Worm (Caenorhabditis elegans) whole organism, L4 larva: Measurements from ENCODE around the gene srbc-1.

Source experiments
- F10B5.3 ChIP-seq: sonication (generic microtip); optimal IDR thresholded peaks from 2 replicates; lab custom pipeline; 2016; ENCODE audit warnings: mild to moderate bottlenecking, missing genetic modification characterization, missing compliant biosample characterization
- F37D6.2 ChIP-seq: sonication (generic microtip); optimal IDR thresholded peaks from 2 replicates; lab custom pipeline; 2016; ENCODE audit warnings: mild to moderate bottlenecking, missing genetic modification characterization, missing compliant biosample characterization
- T26A8.4 ChIP-seq: fragments of 200-800 bp; sonication (Bioruptor generic); IDR thresholded peaks from 2 replicates; pipeline ENCODE4 v1.3.6; 2022; ENCODE audit warnings: missing genetic modification characterization, missing compliant biosample characterization
- Y48G9A.11 ChIP-seq: fragments of 200-800 bp; sonication (Bioruptor generic); IDR thresholded peaks from 2 replicates; pipeline ENCODE4 v1.3.6; 2022; ENCODE audit warnings: missing genetic modification reagents, missing genetic modification characterization, missing compliant biosample characterization
- aha-1 ChIP-seq: fragments of 150-350 bp; peaks from one replicate; lab custom pipeline; 2014; ENCODE audit warnings: missing biosample characterization, missing genetic modification characterization
- arid-1 ChIP-seq: fragments of 200-800 bp; sonication (Bioruptor generic); conservative IDR thresholded peaks from 2 replicates; pipeline ENCODE4 v1.3.6; 2022; ENCODE audit warnings: missing genetic modification reagents, missing genetic modification characterization, missing compliant biosample characterization
- attf-4 ChIP-seq: sonication (generic microtip); optimal IDR thresholded peaks from 3 replicates; lab custom pipeline; 2017; ENCODE audit warnings: missing biosample characterization, missing genetic modification characterization
- ceh-20 ChIP-seq: fragments of 200-800 bp; sonication (Bioruptor generic); IDR thresholded peaks from 2 replicates; pipeline ENCODE4 v1.3.6; 2022; ENCODE audit warnings: missing genetic modification reagents, missing genetic modification characterization, missing compliant biosample characterization
- cey-2 ChIP-seq: sonication (generic microtip); optimal IDR thresholded peaks from 3 replicates; lab custom pipeline; 2017; ENCODE audit warnings: missing genetic modification characterization, mild to moderate bottlenecking, missing compliant biosample characterization, antibody characterized with exemption, borderline replicate concordance; ENCODE audit not compliant: insufficient read depth
- ctbp-1 ChIP-seq: fragments of 200-800 bp; sonication (Bioruptor generic); IDR thresholded peaks from 2 replicates; pipeline ENCODE4 v1.3.6; 2022; ENCODE audit warnings: missing genetic modification reagents, missing genetic modification characterization, missing compliant biosample characterization
- daf-16 ChIP-seq, 3 experiments: sonication (generic microtip); optimal IDR thresholded peaks; 2 replicates each; lab custom pipeline; 2016 to 2017; ENCODE audit warnings: missing genetic modification characterization in 3 of 3, missing genetic modification reagents in 3 of 3, mild to moderate bottlenecking in 2 of 3, missing compliant biosample characterization in 2 of 3, missing biosample characterization in 1 of 3, moderate library complexity in 1 of 3
- dmd-6 ChIP-seq: fragments of 200-800 bp; sonication (Bioruptor generic); IDR thresholded peaks from 2 replicates; pipeline ENCODE4 v1.3.6; 2022; ENCODE audit warnings: missing genetic modification reagents, missing genetic modification characterization, missing compliant biosample characterization
- dmd-8 ChIP-seq: fragments of 200-800 bp; sonication (Bioruptor generic); IDR thresholded peaks from 2 replicates; pipeline ENCODE4 v1.3.6; 2022; ENCODE audit warnings: missing genetic modification characterization, missing compliant biosample characterization
- dpl-1 ChIP-seq: fragments of 150-350 bp; optimal IDR thresholded peaks from 2 replicates; lab custom pipeline; 2014; ENCODE audit warnings: missing biosample characterization, missing genetic modification reagents, missing genetic modification characterization
- duxl-1 ChIP-seq: sonication (generic microtip); optimal IDR thresholded peaks from 2 replicates; lab custom pipeline; 2016; ENCODE audit warnings: mild to moderate bottlenecking, missing genetic modification characterization, moderate library complexity, missing compliant biosample characterization; ENCODE audit not compliant: poor library complexity
- dve-1 ChIP-seq: sonication (generic microtip); optimal IDR thresholded peaks from 2 replicates; lab custom pipeline; 2017; ENCODE audit warnings: antibody characterized with exemption, mild to moderate bottlenecking, missing genetic modification characterization, missing compliant biosample characterization; ENCODE audit not compliant: insufficient read depth
- fkh-10 ChIP-seq: fragments of 150-350 bp; optimal IDR thresholded peaks from 2 replicates; lab custom pipeline; 2014; ENCODE audit warnings: missing biosample characterization, missing genetic modification reagents, missing genetic modification characterization
- hif-1 ChIP-seq, 2 experiments: sonication (generic microtip); optimal IDR thresholded peaks; 2 replicates each; lab custom pipeline; 2016 to 2017; ENCODE audit warnings: missing compliant biosample characterization in 2 of 2, missing genetic modification characterization in 2 of 2, missing genetic modification reagents in 2 of 2, missing genotype in 2 of 2, mild to moderate bottlenecking in 1 of 2
- hlh-11 ChIP-seq: fragments of 200-800 bp; sonication (Bioruptor generic); optimal IDR thresholded peaks from 2 replicates; lab custom pipeline; 2018; ENCODE audit warnings: mild to moderate bottlenecking, missing genetic modification characterization, missing compliant biosample characterization
- hlh-30 ChIP-seq: sonication (generic microtip); optimal IDR thresholded peaks from 2 replicates; lab custom pipeline; 2017; ENCODE audit warnings: antibody characterized with exemption, mild to moderate bottlenecking, missing genetic modification characterization, missing compliant biosample characterization; ENCODE audit not compliant: insufficient read depth
- hmg-1.1 ChIP-seq: fragments of 200-800 bp; sonication (Bioruptor generic); IDR thresholded peaks from 2 replicates; pipeline ENCODE4 v1.3.6; 2022; ENCODE audit warnings: missing genetic modification reagents, missing genetic modification characterization, missing compliant biosample characterization
- lin-1 ChIP-seq: fragments of 200-800 bp; sonication (Bioruptor generic); IDR thresholded peaks from 2 replicates; pipeline ENCODE4 v1.3.6; 2022; ENCODE audit warnings: missing genetic modification reagents, missing genetic modification characterization, missing compliant biosample characterization
- lin-29 ChIP-seq: fragments of 200-800 bp; sonication (Bioruptor generic); IDR thresholded peaks from 2 replicates; pipeline ENCODE4 v1.3.6; 2022; ENCODE audit warnings: missing genetic modification reagents, missing genetic modification characterization, missing compliant biosample characterization
- lsy-2 ChIP-seq, 2 experiments: fragments of 150-350 bp in 1 of 2; sonication (generic microtip) in 1 of 2; optimal IDR thresholded peaks; 2 replicates each; lab custom pipeline; 2014 to 2017; ENCODE audit warnings: missing biosample characterization in 2 of 2, missing genetic modification characterization in 2 of 2
- madf-9 ChIP-seq: fragments of 200-800 bp; sonication (Bioruptor generic); conservative IDR thresholded peaks from 2 replicates; pipeline ENCODE4 v1.3.6; 2022; ENCODE audit warnings: missing genetic modification reagents, missing genetic modification characterization, missing compliant biosample characterization
- mdl-1 ChIP-seq, 2 experiments: fragments of 150-350 bp in 1 of 2; sonication (generic microtip) in 1 of 2; optimal IDR thresholded peaks; 2 replicates each; lab custom pipeline; 2014 to 2017; ENCODE audit warnings: missing biosample characterization in 2 of 2, missing genetic modification characterization in 2 of 2
- mes-2 ChIP-seq: sonication (generic microtip); optimal IDR thresholded peaks from 2 replicates; lab custom pipeline; 2016; ENCODE audit warnings: missing genotype, mild to moderate bottlenecking, missing genetic modification characterization, missing compliant biosample characterization; ENCODE audit not compliant: poor library complexity, severe bottlenecking
- mxl-3 ChIP-seq: fragments of 200-800 bp; sonication (Bioruptor generic); optimal IDR thresholded peaks from 2 replicates; lab custom pipeline; 2018; ENCODE audit warnings: mild to moderate bottlenecking, missing genetic modification characterization, missing compliant biosample characterization
- nhr-10 ChIP-seq: fragments of 150-350 bp; optimal IDR thresholded peaks from 2 replicates; lab custom pipeline; 2014; ENCODE audit warnings: missing biosample characterization, missing genetic modification characterization
- nhr-102 ChIP-seq: sonication (generic microtip); optimal IDR thresholded peaks from 2 replicates; lab custom pipeline; 2016; ENCODE audit warnings: mild to moderate bottlenecking, missing genetic modification characterization, moderate library complexity, missing compliant biosample characterization
- nhr-11 ChIP-seq: fragments of 150-350 bp; optimal IDR thresholded peaks from 2 replicates; lab custom pipeline; 2014; ENCODE audit warnings: missing biosample characterization, missing genetic modification characterization
- nhr-25 ChIP-seq: sonication (generic microtip); optimal IDR thresholded peaks from 2 replicates; lab custom pipeline; 2017; ENCODE audit warnings: missing genetic modification characterization, mild to moderate bottlenecking, missing compliant biosample characterization, antibody characterized with exemption, moderate library complexity, borderline replicate concordance; ENCODE audit not compliant: insufficient read depth
- nhr-28 ChIP-seq: fragments of 150-350 bp; optimal IDR thresholded peaks from 2 replicates; lab custom pipeline; 2014; ENCODE audit warnings: missing biosample characterization, missing genetic modification characterization
- nhr-48 ChIP-seq: sonication (generic microtip); optimal IDR thresholded peaks from 2 replicates; lab custom pipeline; 2016; ENCODE audit warnings: mild to moderate bottlenecking, missing genetic modification characterization, missing compliant biosample characterization
- nhr-6 ChIP-seq: fragments of 150-350 bp; optimal IDR thresholded peaks from 2 replicates; lab custom pipeline; 2014; ENCODE audit warnings: missing biosample characterization, missing genetic modification characterization
- nhr-77 ChIP-seq: fragments of 150-350 bp; optimal IDR thresholded peaks from 2 replicates; lab custom pipeline; 2014; ENCODE audit warnings: missing biosample characterization, missing genetic modification characterization
- pha-4 ChIP-seq, 2 experiments: fragments of 150-350 bp in 1 of 2; fragments of 200-800 bp in 1 of 2; sonication (Bioruptor generic) in 1 of 2; IDR thresholded peaks in 1 of 2; optimal IDR thresholded peaks in 1 of 2; 2 replicates each; pipeline versions ENCODE4 v1.3.6 to Lab custom; 2014 to 2022; ENCODE audit warnings: missing genetic modification characterization in 2 of 2, missing genetic modification reagents in 2 of 2, missing biosample characterization in 1 of 2, missing compliant biosample characterization in 1 of 2
- pqm-1 ChIP-seq: sonication (generic microtip); optimal IDR thresholded peaks from 2 replicates; lab custom pipeline; 2017; ENCODE audit warnings: missing biosample characterization, missing genetic modification characterization
- rbr-2 ChIP-seq: sonication (generic microtip); optimal IDR thresholded peaks from 2 replicates; lab custom pipeline; 2016; ENCODE audit warnings: missing genotype, missing genetic modification characterization, missing compliant biosample characterization
- saeg-2 ChIP-seq: fragments of 200-800 bp; sonication (Bioruptor generic); IDR thresholded peaks from 2 replicates; pipeline ENCODE4 v1.3.6; 2022; ENCODE audit warnings: missing genetic modification reagents, missing genetic modification characterization, missing compliant biosample characterization
- sdz-12 ChIP-seq: fragments of 200-800 bp; sonication (Bioruptor generic); optimal IDR thresholded peaks from 2 replicates; lab custom pipeline; 2018; ENCODE audit warnings: mild to moderate bottlenecking, missing genetic modification characterization, missing compliant biosample characterization
- set-16 ChIP-seq: fragments of 200-800 bp; sonication (Bioruptor generic); IDR thresholded peaks from 2 replicates; pipeline ENCODE4 v1.3.6; 2022; ENCODE audit warnings: missing genetic modification reagents, missing genetic modification characterization, missing compliant biosample characterization
- unc-62 ChIP-seq, 3 experiments: fragments of 150-350 bp in 1 of 3; sonication (generic microtip); optimal IDR thresholded peaks in 2 of 3; peaks in 1 of 3; 1 replicate in 1 of 3; 2 replicates in 2 of 3; lab custom pipeline; 2014 to 2017; ENCODE audit warnings: missing biosample characterization in 3 of 3, missing genetic modification characterization in 3 of 3, missing genetic modification reagents in 3 of 3, missing genotype in 1 of 3
- zfp-3 ChIP-seq: fragments of 200-800 bp; sonication (Bioruptor generic); conservative IDR thresholded peaks from 2 replicates; pipeline ENCODE4 v1.3.6; 2022; ENCODE audit warnings: missing genetic modification reagents, missing genetic modification characterization, missing compliant biosample characterization
- zip-2 ChIP-seq: fragments of 150-350 bp; optimal IDR thresholded peaks from 2 replicates; lab custom pipeline; 2014; ENCODE audit warnings: missing biosample characterization, missing genetic modification characterization
- ztf-11 ChIP-seq: fragments of 150-350 bp; optimal IDR thresholded peaks from 2 replicates; lab custom pipeline; 2014; ENCODE audit warnings: missing biosample characterization, missing genetic modification characterization

srbc-1 gene

DNA sequence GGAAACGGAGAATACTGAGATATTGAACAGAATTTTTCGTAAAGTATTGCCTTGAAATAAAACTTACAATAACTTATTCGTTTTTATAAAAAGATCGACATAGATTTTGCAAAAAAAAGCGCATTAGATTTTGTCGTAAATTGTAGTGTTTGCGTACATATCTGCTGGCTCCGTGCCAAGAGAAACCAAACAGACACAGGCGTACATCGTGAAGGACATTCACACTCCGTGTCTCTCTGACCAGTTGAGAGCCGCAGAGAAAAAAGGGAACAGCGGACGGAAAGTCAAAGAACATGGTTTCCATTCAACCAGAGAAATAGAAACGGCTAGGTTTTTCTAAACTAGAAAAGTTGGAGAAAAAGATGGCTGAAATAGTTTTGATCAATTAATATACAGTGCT is 13.5 kb upstream of the srbc-1 start, which contains the start of gene arrd-19:
Gene arrd-19, minus strand, starts transcription at position 209 of the 400 bp plus-strand sequence.
- TF ChIP-seq hif-1 (tag; optimal IDR thresholded peaks at IDR 0.05; lab: Kevin White, UChicago) = peak in 1 of 2 experiments; percentile 64
- TF ChIP-seq pqm-1 (tag; lab: Kevin White, UChicago) = peak; percentile 32
- TF ChIP-seq ceh-20 (GFP tag; lab: Robert Waterston, UW) = peak; percentile 61; the same call in 1 of the 2 replicates
- TF ChIP-seq madf-9 (GFP tag; lab: Robert Waterston, UW) = no peak
- TF ChIP-seq nhr-48 (tag; lab: Kevin White, UChicago) = peak; percentile 90
- peak; percentile 66 for TF ChIP-seq dpl-1 (GFP tag; lab: Kevin White, UChicago)
- TF ChIP-seq lin-29 = peak; percentile 58; the same call in 1 of the 2 replicates
- TF ChIP-seq zip-2 = peak; percentile 5
- TF ChIP-seq daf-16 (GFP tag; optimal IDR thresholded peaks at IDR 0.05; lab: Kevin White, UChicago) = peak in 1 of 2 experiments; percentile 5
- TF ChIP-seq daf-16 (tag; optimal IDR thresholded peaks at IDR 0.05; lab: Kevin White, UChicago) = peak; percentile 62
- peak; percentile 93 for TF ChIP-seq hmg-1.1 (GFP tag; lab: Robert Waterston, UW)
- TF ChIP-seq dve-1 = peak; percentile 89
- peak; percentile 41 for TF ChIP-seq F37D6.2
- peak; percentile 92 for TF ChIP-seq dmd-6
- TF ChIP-seq hlh-11 (tag; lab: Kevin White, UChicago) = peak; percentile 93
- TF ChIP-seq nhr-25 (tag; lab: Kevin White, UChicago) = peak; percentile 53
- TF ChIP-seq duxl-1 (tag; lab: Kevin White, UChicago) = peak; percentile 79
- peak; percentile 90 for TF ChIP-seq nhr-28
- peak; percentile 74 for TF ChIP-seq nhr-11 (tag; lab: Kevin White, UChicago)
- peak; percentile 80; the same call in 1 of the 2 replicates for TF ChIP-seq saeg-2 (GFP tag; lab: Robert Waterston, UW)
- TF ChIP-seq sdz-12 (GFP tag; lab: Kevin White, UChicago) = no peak
- TF ChIP-seq zfp-3 (GFP tag; lab: Robert Waterston, UW) = no peak
- TF ChIP-seq lsy-2 (tag; optimal IDR thresholded peaks at IDR 0.05; lab: Kevin White, UChicago) = peak; percentile 26 to 79
- no peak for TF ChIP-seq Y48G9A.11 (GFP tag; lab: Robert Waterston, UW)
- TF ChIP-seq ztf-11 (tag; lab: Kevin White, UChicago) = no peak
- TF ChIP-seq pha-4 (GFP tag; IDR thresholded peaks at IDR 0.05; lab: Robert Waterston, UW) = no peak
- peak; percentile 54 for TF ChIP-seq pha-4 (tag; optimal IDR thresholded peaks at IDR 0.05; lab: Kevin White, UChicago)
- TF ChIP-seq F10B5.3 (tag; lab: Kevin White, UChicago) = no peak
- peak; percentile 80 for TF ChIP-seq mes-2 (tag; lab: Kevin White, UChicago)
- no peak for TF ChIP-seq cey-2
- TF ChIP-seq ctbp-1 (GFP tag; lab: Robert Waterston, UW) = peak; percentile 86
- no peak for TF ChIP-seq T26A8.4
- TF ChIP-seq lin-1 (GFP tag; lab: Robert Waterston, UW) = peak; percentile 89
- no peak for TF ChIP-seq nhr-102 (tag; lab: Kevin White, UChicago)
- TF ChIP-seq set-16 (GFP tag; lab: Robert Waterston, UW) = no peak
- peak; percentile 67; the same call in 1 of the 2 replicates for TF ChIP-seq arid-1 (GFP tag; lab: Robert Waterston, UW)
- TF ChIP-seq dmd-8 (GFP tag; lab: Robert Waterston, UW) = no peak
- peak; percentile 72 for TF ChIP-seq fkh-10 (GFP tag; lab: Kevin White, UChicago)
- peak in 1 of 2 experiments; percentile 85 for TF ChIP-seq mdl-1 (tag; optimal IDR thresholded peaks at IDR 0.05; lab: Kevin White, UChicago)
- peak; percentile 56 for TF ChIP-seq rbr-2 (tag; lab: Kevin White, UChicago)
- TF ChIP-seq nhr-77 (tag; lab: Kevin White, UChicago) = peak; percentile 79
- TF ChIP-seq attf-4 = no peak
- peak; percentile 99 for TF ChIP-seq aha-1 (tag; lab: Kevin White, UChicago)
- peak; percentile 57 for TF ChIP-seq nhr-6 (tag; lab: Kevin White, UChicago)
- TF ChIP-seq hlh-30 = peak; percentile 58
- TF ChIP-seq nhr-10 (tag; lab: Kevin White, UChicago) = no peak
- TF ChIP-seq mxl-3 = peak; percentile 72
- TF ChIP-seq unc-62 (GFP tag; optimal IDR thresholded peaks at IDR 0.05 in 1 of 2; lab: Kevin White, UChicago) = peak in 1 of 2 experiments; percentile 97
- TF ChIP-seq unc-62 (tag; optimal IDR thresholded peaks at IDR 0.05; lab: Kevin White, UChicago) = no peak
